Worm (Caenorhabditis elegans) whole organism, L3 larva: ENCODE data around the gene hmit-1.3.

ENCODE experiments used
- mdl-1 ChIP-seq: fragments of 150-350 bp; optimal IDR thresholded peaks from 2 replicates; lab custom pipeline; 2014; ENCODE audit warnings: missing biosample characterization, missing genetic modification characterization
- nhr-76 ChIP-seq: fragments of 150-350 bp; sonication (generic microtip); optimal IDR thresholded peaks from 5 replicates; lab custom pipeline; 2014; ENCODE audit warnings: missing biosample characterization, missing genetic modification characterization
- pha-4 ChIP-seq: fragments of 150-350 bp; optimal IDR thresholded peaks from 2 replicates; lab custom pipeline; 2014; ENCODE audit warnings: missing biosample characterization, missing genetic modification reagents, missing genetic modification characterization
- skn-1 ChIP-seq: fragments of 150-350 bp; optimal IDR thresholded peaks from 2 replicates; lab custom pipeline; 2014; ENCODE audit warnings: missing biosample characterization, missing genetic modification characterization

DNA sequence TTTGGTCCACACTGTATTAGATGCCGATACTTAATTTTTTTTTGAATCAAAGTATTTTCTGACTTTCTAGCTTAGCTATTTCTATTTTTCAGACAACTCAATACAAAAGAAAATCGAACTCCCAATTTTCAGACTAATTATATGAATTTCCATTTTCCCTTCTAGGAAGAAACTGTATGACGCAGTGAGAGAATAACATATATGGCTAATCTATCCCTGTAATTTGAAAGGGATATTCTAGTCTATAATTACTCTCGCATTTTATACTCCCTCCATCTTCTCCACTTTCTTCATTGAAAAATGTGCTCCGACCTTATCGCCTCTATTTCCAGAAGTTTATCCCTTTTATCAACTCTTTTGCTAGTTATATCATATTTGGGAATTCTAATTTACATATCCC, 33.9 kb upstream of the hmit-1.3 start, which contains the start of gene C54C6.4:
- TF ChIP-seq skn-1 (tag; lab: Kevin White, UChicago) (no peak), pha-4 (no peak), mdl-1 (tag; lab: Kevin White, UChicago) (no peak), nhr-76 (no peak)
